Worm (Caenorhabditis elegans) whole organism, mixed stage, embryonic: ENCODE results near the gene R05G6.5.

Experiments used
- bed-3 ChIP-seq: fragments of 200-800 bp; sonication (Bioruptor generic); optimal IDR thresholded peaks from 3 replicates; lab custom pipeline; 2018; ENCODE audit warnings: mild to moderate bottlenecking, missing genetic modification characterization, moderate library complexity, missing compliant biosample characterization
- blmp-1 ChIP-seq: fragments of 150-350 bp; optimal IDR thresholded peaks from 2 replicates; lab custom pipeline; 2014; ENCODE audit warnings: missing biosample characterization, missing genetic modification characterization
- ceh-39 ChIP-seq: fragments of 150-350 bp; optimal IDR thresholded peaks from 2 replicates; lab custom pipeline; 2014; ENCODE audit warnings: missing biosample characterization, missing genetic modification characterization
- ceh-43 ChIP-seq: fragments of 200-800 bp; sonication (Bioruptor generic); optimal IDR thresholded peaks from 2 replicates; lab custom pipeline; 2018; ENCODE audit warnings: mild to moderate bottlenecking, missing genetic modification characterization, moderate library complexity, missing compliant biosample characterization
- ceh-83 ChIP-seq: fragments of 200-800 bp; sonication (Bioruptor generic); optimal IDR thresholded peaks from 2 replicates; lab custom pipeline; 2018; ENCODE audit warnings: mild to moderate bottlenecking, missing genetic modification characterization, missing compliant biosample characterization
- ces-1 ChIP-seq: fragments of 150-350 bp; optimal IDR thresholded peaks from 2 replicates; lab custom pipeline; 2014; ENCODE audit warnings: missing biosample characterization, missing genetic modification reagents, missing genetic modification characterization
- cnd-1 ChIP-seq: fragments of 200-800 bp; sonication (Bioruptor generic); optimal IDR thresholded peaks from 2 replicates; lab custom pipeline; 2018; ENCODE audit warnings: mild to moderate bottlenecking, missing genetic modification characterization, missing compliant biosample characterization
- drap-1 ChIP-seq: fragments of 200-800 bp; sonication (Bioruptor generic); optimal IDR thresholded peaks from 3 replicates; lab custom pipeline; 2018; ENCODE audit warnings: mild to moderate bottlenecking, missing genetic modification characterization, missing compliant biosample characterization
- elt-3 ChIP-seq: fragments of 150-350 bp; optimal IDR thresholded peaks from 2 replicates; lab custom pipeline; 2014; ENCODE audit warnings: missing biosample characterization, missing genetic modification characterization
- flh-1 ChIP-seq: fragments of 200-800 bp; sonication (Bioruptor generic); optimal IDR thresholded peaks from 2 replicates; lab custom pipeline; 2018; ENCODE audit warnings: mild to moderate bottlenecking, missing genetic modification characterization, moderate library complexity, missing compliant biosample characterization
- ham-2 ChIP-seq: fragments of 200-800 bp; sonication (Bioruptor generic); optimal IDR thresholded peaks from 2 replicates; lab custom pipeline; 2018; ENCODE audit warnings: mild to moderate bottlenecking, missing genetic modification characterization, missing compliant biosample characterization
- hlh-1 ChIP-seq: fragments of 150-350 bp; optimal IDR thresholded peaks from 2 replicates; lab custom pipeline; 2014; ENCODE audit warnings: missing biosample characterization, missing genetic modification reagents, missing genetic modification characterization
- lin-13 ChIP-seq: fragments of 150-350 bp; optimal IDR thresholded peaks from 2 replicates; lab custom pipeline; 2014; ENCODE audit warnings: missing biosample characterization, missing genetic modification characterization
- lin-32 ChIP-seq: fragments of 200-800 bp; sonication (Bioruptor generic); optimal IDR thresholded peaks from 2 replicates; lab custom pipeline; 2018; ENCODE audit warnings: mild to moderate bottlenecking, missing genetic modification characterization, missing compliant biosample characterization
- lsy-2 ChIP-seq: fragments of 150-350 bp; optimal IDR thresholded peaks from 2 replicates; lab custom pipeline; 2014; ENCODE audit warnings: missing biosample characterization, missing genetic modification characterization
- mab-5 ChIP-seq: fragments of 150-350 bp; optimal IDR thresholded peaks from 2 replicates; lab custom pipeline; 2014; ENCODE audit warnings: missing biosample characterization, missing genetic modification characterization
- mep-1 ChIP-seq: fragments of 150-350 bp; optimal IDR thresholded peaks from 2 replicates; lab custom pipeline; 2017; ENCODE audit warnings: missing biosample characterization, missing genetic modification reagents, missing genetic modification characterization, inconsistent platforms
- mls-2 ChIP-seq: sonication (generic microtip); optimal IDR thresholded peaks from 2 replicates; lab custom pipeline; 2016; ENCODE audit warnings: mild to moderate bottlenecking, missing genetic modification characterization, moderate library complexity, missing compliant biosample characterization
- nhr-12 ChIP-seq: fragments of 150-350 bp; optimal IDR thresholded peaks from 2 replicates; lab custom pipeline; 2014; ENCODE audit warnings: missing biosample characterization, missing genetic modification characterization
- nhr-2 ChIP-seq: fragments of 150-350 bp; optimal IDR thresholded peaks from 2 replicates; lab custom pipeline; 2014; ENCODE audit warnings: missing biosample characterization, missing genetic modification characterization
- nhr-237 ChIP-seq: fragments of 150-350 bp; optimal IDR thresholded peaks from 2 replicates; lab custom pipeline; 2014; ENCODE audit warnings: missing biosample characterization, missing genetic modification characterization
- nhr-28 ChIP-seq: fragments of 150-350 bp; optimal IDR thresholded peaks from 2 replicates; lab custom pipeline; 2014; ENCODE audit warnings: missing biosample characterization, missing genetic modification characterization
- nhr-76 ChIP-seq: sonication (generic microtip); optimal IDR thresholded peaks from 2 replicates; lab custom pipeline; 2017; ENCODE audit warnings: missing biosample characterization, missing genetic modification characterization
- pha-4 ChIP-seq: fragments of 150-350 bp; optimal IDR thresholded peaks from 2 replicates; lab custom pipeline; 2018; ENCODE audit warnings: missing biosample characterization, missing genetic modification reagents, missing genetic modification characterization
- sem-2 ChIP-seq: fragments of 200-800 bp; sonication (Bioruptor generic); optimal IDR thresholded peaks from 2 replicates; lab custom pipeline; 2018; ENCODE audit warnings: mild to moderate bottlenecking, missing genetic modification characterization, missing compliant biosample characterization
- snpc-4 ChIP-seq: fragments of 150-350 bp; optimal IDR thresholded peaks from 2 replicates; lab custom pipeline; 2014; ENCODE audit warnings: missing biosample characterization, missing genetic modification characterization
- sptf-1 ChIP-seq: sonication (generic microtip); optimal IDR thresholded peaks from 2 replicates; lab custom pipeline; 2017; ENCODE audit warnings: mild to moderate bottlenecking, missing genetic modification characterization, moderate library complexity, missing compliant biosample characterization
- tbx-8 ChIP-seq: fragments of 200-800 bp; sonication (Bioruptor generic); optimal IDR thresholded peaks from 2 replicates; lab custom pipeline; 2018; ENCODE audit warnings: mild to moderate bottlenecking, missing genetic modification characterization, moderate library complexity, missing compliant biosample characterization
- unc-120 ChIP-seq: sonication (generic microtip); optimal IDR thresholded peaks from 2 replicates; lab custom pipeline; 2017; ENCODE audit warnings: missing genetic modification characterization, missing compliant biosample characterization; ENCODE audit not compliant: poor library complexity, severe bottlenecking
- unc-62 ChIP-seq: fragments of 150-350 bp; optimal IDR thresholded peaks from 2 replicates; lab custom pipeline; 2014; ENCODE audit warnings: missing biosample characterization, missing genetic modification reagents, missing genetic modification characterization
- zip-8 ChIP-seq: fragments of 150-350 bp; optimal IDR thresholded peaks from 2 replicates; lab custom pipeline; 2014; ENCODE audit warnings: missing biosample characterization, missing genetic modification characterization
- ztf-11 ChIP-seq: fragments of 150-350 bp; optimal IDR thresholded peaks from 2 replicates; lab custom pipeline; 2014; ENCODE audit warnings: missing biosample characterization, missing genetic modification characterization

Gene R05G6.5

DNA sequence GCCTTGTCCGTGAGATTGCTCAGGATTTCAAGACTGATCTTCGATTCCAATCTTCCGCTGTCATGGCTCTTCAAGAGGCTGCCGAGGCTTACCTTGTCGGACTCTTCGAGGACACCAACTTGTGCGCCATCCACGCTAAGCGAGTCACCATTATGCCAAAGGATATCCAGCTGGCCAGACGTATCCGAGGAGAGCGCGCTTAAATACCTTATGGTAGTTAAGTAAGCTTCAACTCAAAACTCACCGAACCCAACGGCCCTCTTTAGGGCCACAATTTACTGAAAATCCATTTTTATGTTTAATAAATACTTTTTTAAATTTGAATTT, 19.7 kb upstream of the R05G6.5 start:
- TF ChIP-seq ceh-39 (tag; lab: Kevin White, UChicago): no peak
- TF ChIP-seq ceh-83: no peak
- no peak for TF ChIP-seq unc-62 (GFP tag; lab: Kevin White, UChicago)
- TF ChIP-seq zip-8: no peak
- TF ChIP-seq ceh-43: no peak

DNA sequence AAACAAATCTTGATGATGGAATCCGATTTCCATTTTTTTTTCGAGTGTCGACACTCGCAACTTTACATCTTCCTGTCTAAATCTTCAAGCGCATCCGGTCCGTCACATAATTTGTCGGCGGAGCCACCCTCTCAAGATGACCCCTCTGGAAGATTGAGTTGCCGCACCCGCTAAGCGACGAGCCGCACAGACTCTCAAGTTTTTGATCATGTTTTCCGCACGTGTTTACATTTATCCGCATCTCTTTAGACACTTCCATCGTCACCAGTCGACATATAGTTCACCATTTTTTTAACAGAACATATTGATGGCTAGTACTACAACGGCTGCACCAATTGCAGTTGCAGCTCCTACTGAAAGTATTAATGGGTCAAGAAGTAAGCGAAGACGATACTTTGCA, 16.7 kb upstream of the R05G6.5 start, which contains the start of gene F55G1.1:
TSS of gene F55G1.1 (plus strand) at position 301 of the 400 bp plus-strand sequence.
- TF ChIP-seq ham-2 (no peak), tbx-8 (GFP tag; lab: Kevin White, UChicago) (no peak), nhr-28 (tag; lab: Kevin White, UChicago) (no peak), ceh-43 (no peak), hlh-1 (tag; lab: Kevin White, UChicago) (no peak), unc-120 (tag; lab: Kevin White, UChicago) (no peak), snpc-4 (tag; lab: Kevin White, UChicago) (no peak), drap-1 (GFP tag; lab: Kevin White, UChicago) (no peak), nhr-76 (tag; lab: Kevin White, UChicago) (no peak), pha-4 (tag; lab: Kevin White, UChicago) (no peak), lin-32 (no peak)

DNA sequence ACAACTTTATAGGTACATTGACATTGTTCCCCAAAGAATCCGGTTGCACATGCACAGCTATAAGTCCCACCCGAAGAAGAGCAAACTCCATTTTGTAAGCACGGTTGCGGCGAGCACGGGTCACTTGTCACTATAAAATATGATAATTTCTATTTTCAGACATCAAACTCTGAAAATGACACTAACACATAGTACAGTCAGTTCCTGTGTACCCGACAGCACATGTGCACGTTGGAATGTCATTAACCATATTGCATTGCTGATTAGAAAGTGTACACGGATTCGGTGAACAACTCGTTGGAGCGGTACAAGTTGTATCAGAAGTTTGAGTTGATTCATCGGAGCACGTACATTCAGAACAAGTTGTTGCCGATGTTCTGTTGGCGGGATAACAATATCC, 11.0 kb upstream of the R05G6.5 start:
- no peak for TF ChIP-seq mep-1 (tag; lab: Kevin White, UChicago)
- no peak for TF ChIP-seq hlh-1 (tag; lab: Kevin White, UChicago)
- no peak for TF ChIP-seq mls-2
- no peak for TF ChIP-seq mab-5
- TF ChIP-seq blmp-1 (tag; lab: Kevin White, UChicago): no peak
- no peak for TF ChIP-seq elt-3 (tag; lab: Kevin White, UChicago)
- TF ChIP-seq nhr-2: no peak
- no peak for TF ChIP-seq ceh-39 (tag; lab: Kevin White, UChicago)
- no peak for TF ChIP-seq zip-8
- TF ChIP-seq flh-1: no peak
- no peak for TF ChIP-seq nhr-12 (tag; lab: Kevin White, UChicago)
- TF ChIP-seq, all 35 proteins: peak for 0

DNA sequence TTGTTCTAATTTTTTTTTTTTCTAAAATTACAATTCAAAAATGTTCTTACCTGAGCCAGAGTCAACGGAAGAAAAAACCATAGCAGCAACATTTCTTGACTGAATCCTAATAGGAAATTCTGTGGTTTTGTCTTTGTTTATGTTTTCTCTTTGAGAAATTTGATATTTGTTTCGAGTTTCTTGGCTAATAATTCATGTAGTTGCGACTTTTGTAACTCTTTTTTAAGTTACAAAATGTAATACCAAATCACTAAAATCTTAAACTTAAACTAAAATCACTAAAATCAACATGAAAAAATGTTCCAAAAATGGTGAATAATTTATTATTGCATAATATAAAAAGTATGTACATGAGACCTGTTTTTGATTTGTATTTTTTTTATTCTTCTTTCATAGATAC, 10.4 kb upstream of the R05G6.5 start, which contains the start of gene egas-4:
TSS of gene egas-4 (minus strand) at position 101 of the 400 bp plus-strand sequence.
- TF ChIP-seq drap-1 (GFP tag; lab: Kevin White, UChicago) (no peak), lsy-2 (tag; lab: Kevin White, UChicago) (no peak), lin-32 (no peak), elt-3 (tag; lab: Kevin White, UChicago) (no peak), nhr-28 (tag; lab: Kevin White, UChicago) (no peak), nhr-12 (tag; lab: Kevin White, UChicago) (no peak), ham-2 (no peak), nhr-237 (tag; lab: Kevin White, UChicago) (no peak)
- TF ChIP-seq, all 35 proteins: peak for 0

DNA sequence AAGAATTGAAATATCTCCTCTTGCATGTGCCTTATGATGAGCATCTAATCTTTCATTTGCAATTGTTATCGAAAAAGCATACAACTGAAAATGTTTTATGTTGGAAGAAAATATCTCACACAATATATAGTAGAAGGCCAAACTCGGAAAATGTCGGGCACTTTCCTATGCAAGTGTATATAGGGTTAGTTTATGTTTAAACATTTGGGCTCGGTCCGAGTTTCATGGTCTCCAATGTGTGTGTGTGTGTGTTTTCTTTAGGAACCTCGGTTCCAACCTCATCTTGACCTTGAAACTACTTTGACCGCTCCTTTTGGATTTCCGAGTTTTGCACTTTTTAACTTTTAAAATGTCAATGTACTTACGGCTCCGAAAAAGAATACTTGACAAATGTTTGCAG, 8.9 kb upstream of the R05G6.5 start:
- TF ChIP-seq ceh-83: no peak
- no peak for TF ChIP-seq zip-8
- no peak for TF ChIP-seq sem-2
- TF ChIP-seq lin-13 (tag; lab: Kevin White, UChicago): no peak
- no peak for TF ChIP-seq sptf-1
- no peak for TF ChIP-seq ham-2
- no peak for TF ChIP-seq nhr-28 (tag; lab: Kevin White, UChicago)
- TF ChIP-seq nhr-12 (tag; lab: Kevin White, UChicago): no peak
- TF ChIP-seq elt-3 (tag; lab: Kevin White, UChicago): no peak
- no peak for TF ChIP-seq mep-1 (tag; lab: Kevin White, UChicago)
- TF ChIP-seq, all 35 proteins: peak for 0

DNA sequence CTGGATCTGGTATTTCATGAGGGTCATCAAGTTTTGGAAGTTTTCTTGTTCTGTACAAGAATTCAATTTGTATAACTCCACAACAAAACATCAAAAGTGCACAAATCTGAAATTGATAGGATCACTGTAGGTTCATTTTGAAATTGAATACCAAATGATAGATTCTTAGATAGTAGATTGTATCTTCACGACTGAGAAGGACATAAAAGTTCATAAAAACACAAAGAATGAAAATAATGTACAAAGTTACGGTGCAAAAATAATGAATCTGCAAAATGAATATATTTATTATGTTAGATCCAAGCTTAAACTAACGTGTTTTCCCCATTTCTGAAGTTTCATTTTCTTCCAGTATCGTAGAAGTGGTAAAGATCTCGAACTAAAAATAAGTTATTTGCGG, 7.2 kb upstream of the R05G6.5 start:
- TF ChIP-seq lin-32 (no peak), ztf-11 (no peak), zip-8 (no peak), blmp-1 (tag; lab: Kevin White, UChicago) (no peak), lsy-2 (tag; lab: Kevin White, UChicago) (no peak), ces-1 (no peak), ceh-43 (no peak), tbx-8 (GFP tag; lab: Kevin White, UChicago) (no peak), mab-5 (no peak), bed-3 (GFP tag; lab: Kevin White, UChicago) (no peak), sem-2 (no peak), hlh-1 (tag; lab: Kevin White, UChicago) (no peak), lin-13 (tag; lab: Kevin White, UChicago) (no peak), cnd-1 (tag; lab: Kevin White, UChicago) (no peak), nhr-2 (no peak), nhr-28 (tag; lab: Kevin White, UChicago) (no peak)
